Fruit fly (Drosophila melanogaster): ENCODE results near the gene CG14313.
A peak's percentile ranks its signal among the peaks of the same experiment; 100 is the strongest.

Gene CG14313

dm6 chr3R:18223434-18223833 lies 31.7 kb upstream of the CG14313 start, which contains the start of the genes mTerf5 and Non3 (continued):
- TF ChIP-seq CG13287 (GFP tag; IDR thresholded peaks at IDR 0.05; ENCODE audit: partially characterized antibody) (peak; percentile 95), vfl (GFP tag; optimal IDR thresholded peaks at IDR 0.05) (peak; percentile 8), Kr (GFP tag; optimal IDR thresholded peaks at IDR 0.05) (no peak), Xbp1 (GFP tag; optimal IDR thresholded peaks at IDR 0.05) (peak; percentile 75), CG17359 (tag; optimal IDR thresholded peaks at IDR 0.05) (peak; percentile 38), CG11456 (GFP tag; IDR thresholded peaks at IDR 0.05) (peak; percentile 38; the same call in 1 of the 3 replicates), CG3726 (GFP tag; IDR thresholded peaks at IDR 0.05) (no peak), CG11695 (GFP tag; IDR thresholded peaks at IDR 0.05) (no peak; the same call in 2 of the 3 replicates), her (GFP tag; optimal IDR thresholded peaks at IDR 0.05) (no peak), Sry-δ (GFP tag; optimal IDR thresholded peaks at IDR 0.05) (peak; percentile 85), CG3163 (GFP tag; optimal IDR thresholded peaks at IDR 0.05) (no peak), Rfx (GFP tag; IDR thresholded peaks at IDR 0.05) (peak; percentile 59), fru (optimal IDR thresholded peaks at IDR 0.05) (no peak), CG1024 (GFP tag; IDR thresholded peaks at IDR 0.05) (no peak), CG2202 (tag; optimal IDR thresholded peaks at IDR 0.05) (peak; percentile 31), Chrac-16 (GFP tag; optimal IDR thresholded peaks at IDR 0.05) (peak; percentile 46), Dp (GFP tag; optimal IDR thresholded peaks at IDR 0.05) (peak; percentile 31), CG9876 (GFP tag; optimal IDR thresholded peaks at IDR 0.05) (no peak), CG14860 (GFP tag; IDR thresholded peaks at IDR 0.05; ENCODE audit: partially characterized antibody) (peak; percentile 81), CG3281 (GFP tag; optimal IDR thresholded peaks at IDR 0.05) (peak; percentile 59), crc (GFP tag; optimal IDR thresholded peaks at IDR 0.05) (no peak), tna (GFP tag; IDR thresholded peaks at IDR 0.05; ENCODE audit: partially characterized antibody) (peak; percentile 52; the same call in 1 of the 2 replicates), CG31224 (GFP tag; IDR thresholded peaks at IDR 0.05) (no peak), HLH54F (GFP tag; optimal IDR thresholded peaks at IDR 0.05) (peak; percentile 33), CG4730 (GFP tag; IDR thresholded peaks at IDR 0.05) (peak; percentile 21; the same call in 1 of the 2 replicates), phol (tag; optimal IDR thresholded peaks at IDR 0.05) (peak; percentile 68)

- peak; percentile 99 for TF ChIP-seq CG17328 (GFP tag; IDR thresholded peaks at IDR 0.05)
- TF ChIP-seq CG18619 (GFP tag; optimal IDR thresholded peaks at IDR 0.05), result peak; percentile 96
- peak; percentile 97 for TF ChIP-seq CG15696 (tag; optimal IDR thresholded peaks at IDR 0.05)
- peak; percentile 41 for TF ChIP-seq Kr (GFP tag; optimal IDR thresholded peaks at IDR 0.05)
- TF ChIP-seq CG8478 (optimal IDR thresholded peaks at IDR 0.05), result no peak
- peak; percentile 93 for TF ChIP-seq dati (GFP tag; IDR thresholded peaks at IDR 0.05)
- TF ChIP-seq pho (GFP tag; optimal IDR thresholded peaks at IDR 0.05), result peak; percentile 95
- TF ChIP-seq NK7.1 (GFP tag; optimal IDR thresholded peaks at IDR 0.05), result peak; percentile 88
- TF ChIP-seq CG14965 (GFP tag; optimal IDR thresholded peaks at IDR 0.05; ENCODE audit: borderline replicate concordance), result peak; percentile 43
- no peak for TF ChIP-seq CG1832 (GFP tag; optimal IDR thresholded peaks at IDR 0.05)
- peak; percentile 92 for TF ChIP-seq YL-1 (GFP tag; optimal IDR thresholded peaks at IDR 0.05)
- TF ChIP-seq eve (GFP tag; optimal IDR thresholded peaks at IDR 0.05), result peak in 1 of 2 experiments; percentile 70
- peak; percentile 96 to 99 for TF ChIP-seq dpn (GFP tag; optimal IDR thresholded peaks at IDR 0.05)
- TF ChIP-seq Sox100B (GFP tag; optimal IDR thresholded peaks at IDR 0.05), result peak; percentile 97
- peak; percentile 92 for TF ChIP-seq CG11723 (GFP tag; optimal IDR thresholded peaks at IDR 0.05)
- peak; percentile 60 for TF ChIP-seq CTCF (GFP tag; optimal IDR thresholded peaks at IDR 0.05)
- TF ChIP-seq Nf-YA (GFP tag; IDR thresholded peaks at IDR 0.05), result peak; percentile 98
- TF ChIP-seq zen (tag; optimal IDR thresholded peaks at IDR 0.05), result peak; percentile 98
- TF ChIP-seq CG10321 (GFP tag; IDR thresholded peaks at IDR 0.05), result peak; percentile 84
- TF ChIP-seq CG3847 (GFP tag; IDR thresholded peaks at IDR 0.05), result peak; percentile 98
- peak; percentile 76 for TF ChIP-seq CG1792 (GFP tag; optimal IDR thresholded peaks at IDR 0.05)
- TF ChIP-seq CG7786 (GFP tag; optimal IDR thresholded peaks at IDR 0.05), result peak; percentile 93
- peak; percentile 68 for TF ChIP-seq Sry-δ (GFP tag; optimal IDR thresholded peaks at IDR 0.05)
- TF ChIP-seq chm (GFP tag; IDR thresholded peaks at IDR 0.05), result peak; percentile 97
- peak in 1 of 2 experiments; percentile 90 for TF ChIP-seq tll (GFP tag; optimal IDR thresholded peaks at IDR 0.05)
- TF ChIP-seq Myb (GFP tag; optimal IDR thresholded peaks at IDR 0.05), result peak; percentile 81
- TF ChIP-seq CG31365 (tag; optimal IDR thresholded peaks at IDR 0.05), result peak; percentile 60
- TF ChIP-seq Dfd (GFP tag; optimal IDR thresholded peaks at IDR 0.05), result no peak
Observed at dm6 chr3R:18220211-18220749, 28.5 kb upstream of the CG14313 start, which contains the start of the genes CG7988 and CG7183. CG7988 (plus strand) TSS chr3R:18220526. CG7183 (minus strand) TSS chr3R:18220699.
